Fruit fly (Drosophila melanogaster) whole organism, embryonic: ENCODE measurements around the gene CG11251.
A peak's percentile ranks its signal among the peaks of the same experiment; 100 is the strongest.

Experiments
- Ada2b ChIP-seq: fragments of 200-800 bp; sonication (Bioruptor generic); IDR thresholded peaks from 2 replicates; pipeline ENCODE4 v1.3.6; 2022; ENCODE audit warnings: missing biosample characterization, missing genetic modification characterization
- B-H2 ChIP-seq: fragments of 200-800 bp; sonication (Bioruptor generic); optimal IDR thresholded peaks from 2 replicates; lab custom pipeline; 2018; ENCODE audit warnings: missing biosample characterization, mild to moderate bottlenecking, missing genetic modification characterization
- CG11456 ChIP-seq: fragments of 200-800 bp; sonication (Bioruptor generic); IDR thresholded peaks from 3 replicates; pipeline ENCODE4 v1.3.6; 2022; ENCODE audit warnings: missing biosample characterization, missing genetic modification characterization
- CG13424 ChIP-seq: fragments of 200-800 bp; sonication (Bioruptor generic); optimal IDR thresholded peaks from 2 replicates; lab custom pipeline; 2019; ENCODE audit warnings: missing biosample characterization, mild to moderate bottlenecking, missing genetic modification characterization, moderate library complexity
- CG14441 ChIP-seq: fragments of 200-800 bp; sonication (Bioruptor generic); IDR thresholded peaks from 2 replicates; pipeline ENCODE4 v1.3.6; 2022; ENCODE audit warnings: missing biosample characterization, missing genetic modification characterization
- CG14667 ChIP-seq: fragments of 200-800 bp; sonication (Bioruptor generic); IDR thresholded peaks from 2 replicates; pipeline ENCODE4 v1.3.6; 2022; ENCODE audit warnings: missing biosample characterization, missing genetic modification characterization
- CG15479 ChIP-seq: fragments of 200-800 bp; sonication (Bioruptor generic); optimal IDR thresholded peaks from 3 replicates; lab custom pipeline; 2019; ENCODE audit warnings: missing biosample characterization, mild to moderate bottlenecking, missing genetic modification characterization, moderate library complexity
- CG17568 ChIP-seq: fragments of 200-800 bp; sonication (Bioruptor generic); optimal IDR thresholded peaks from 2 replicates; lab custom pipeline; 2018; ENCODE audit warnings: missing biosample characterization, mild to moderate bottlenecking, missing genetic modification characterization, moderate library complexity
- CG1792 ChIP-seq: fragments of 200-800 bp; sonication (Bioruptor generic); optimal IDR thresholded peaks from 2 replicates; lab custom pipeline; 2016; ENCODE audit warnings: missing biosample characterization, missing genetic modification characterization
- CG18599 ChIP-seq: fragments of 200-800 bp; sonication (Bioruptor generic); optimal IDR thresholded peaks from 3 replicates; lab custom pipeline; 2017; ENCODE audit warnings: missing biosample characterization, missing genetic modification characterization, mild to moderate bottlenecking, moderate library complexity, missing genetic modification reagents
- CG2199 ChIP-seq: fragments of 200-800 bp; sonication (Bioruptor generic); IDR thresholded peaks from 3 replicates; pipeline ENCODE4 v1.3.6; 2022; ENCODE audit warnings: missing biosample characterization, missing genetic modification characterization
- CG2678 ChIP-seq: fragments of 200-800 bp; sonication (Bioruptor generic); optimal IDR thresholded peaks from 3 replicates; lab custom pipeline; 2019; ENCODE audit warnings: missing biosample characterization, mild to moderate bottlenecking, missing genetic modification characterization, moderate library complexity
- CG3726 ChIP-seq: fragments of 200-800 bp; sonication (Bioruptor generic); IDR thresholded peaks from 3 replicates; pipeline ENCODE4, ENCODE4 v1.3.6; 2022; ENCODE audit warnings: missing biosample characterization, missing genetic modification characterization
- CG4707 ChIP-seq: fragments of 200-800 bp; sonication (Bioruptor generic); optimal IDR thresholded peaks from 2 replicates; lab custom pipeline; 2018; ENCODE audit warnings: missing biosample characterization, mild to moderate bottlenecking, missing genetic modification characterization, moderate library complexity
- CG4820 ChIP-seq: fragments of 200-800 bp; sonication (Bioruptor generic); optimal IDR thresholded peaks from 3 replicates; lab custom pipeline; 2016; ENCODE audit warnings: missing biosample characterization, missing genetic modification characterization
- CG6683 ChIP-seq: fragments of 200-800 bp; sonication (Bioruptor generic); optimal IDR thresholded peaks from 2 replicates; lab custom pipeline; 2017; ENCODE audit warnings: missing biosample characterization, mild to moderate bottlenecking, missing genetic modification characterization, missing genetic modification reagents
- CG7271 ChIP-seq: fragments of 200-800 bp; sonication (Bioruptor generic); optimal IDR thresholded peaks from 2 replicates; lab custom pipeline; 2018; ENCODE audit warnings: missing biosample characterization, mild to moderate bottlenecking, missing genetic modification characterization, moderate library complexity
- CG8478 ChIP-seq: fragments of >200 bp; optimal IDR thresholded peaks from 2 replicates; lab custom pipeline; 2018
- CG9727 ChIP-seq: fragments of 200-800 bp; sonication (Bioruptor generic); optimal IDR thresholded peaks from 3 replicates; lab custom pipeline; 2017; ENCODE audit warnings: missing biosample characterization, mild to moderate bottlenecking, missing genetic modification characterization
- CG9876 ChIP-seq: fragments of 200-800 bp; sonication (Bioruptor generic); optimal IDR thresholded peaks from 2 replicates; lab custom pipeline; 2016; ENCODE audit warnings: missing biosample characterization, missing genetic modification characterization
- D ChIP-seq, 2 experiments: fragments of 200-800 bp in 1 of 2; fragments of >200 bp in 1 of 2; sonication (Bioruptor generic) in 1 of 2; optimal IDR thresholded peaks; 2 replicates in 1 of 2; 3 replicates in 1 of 2; lab custom pipeline; 2017; ENCODE audit warnings: mild to moderate bottlenecking in 1 of 2, missing biosample characterization in 1 of 2, missing genetic modification characterization in 1 of 2, missing genetic modification reagents in 1 of 2
- HHEX ChIP-seq: fragments of 200-800 bp; sonication (Bioruptor generic); optimal IDR thresholded peaks from 3 replicates; lab custom pipeline; 2017; ENCODE audit warnings: missing biosample characterization, mild to moderate bottlenecking, missing genetic modification characterization, missing genetic modification reagents
- Hand ChIP-seq: fragments of 200-800 bp; sonication (Bioruptor generic); optimal IDR thresholded peaks from 2 replicates; lab custom pipeline; 2017; ENCODE audit warnings: mild to moderate bottlenecking, missing biosample characterization, missing genetic modification reagents, missing genetic modification characterization
- Hr78 ChIP-seq, 2 experiments: fragments of 200-800 bp in 1 of 2; fragments of >200 bp in 1 of 2; sonication (Bioruptor generic) in 1 of 2; optimal IDR thresholded peaks; 2 replicates each; lab custom pipeline; 2017 to 2019; ENCODE audit warnings: missing biosample characterization in 2 of 2, missing genetic modification characterization in 2 of 2, mild to moderate bottlenecking in 1 of 2, moderate library complexity in 1 of 2
- Jarid2 ChIP-seq: fragments of 200-800 bp; sonication (Bioruptor generic); optimal IDR thresholded peaks from 3 replicates; lab custom pipeline; 2017; ENCODE audit warnings: mild to moderate bottlenecking, missing biosample characterization, missing genetic modification reagents, missing genetic modification characterization
- NK7.1 ChIP-seq: fragments of 200-800 bp; sonication (Bioruptor generic); optimal IDR thresholded peaks from 3 replicates; lab custom pipeline; 2016; ENCODE audit warnings: missing biosample characterization, missing genetic modification characterization
- Nf-YA ChIP-seq: fragments of 200-800 bp; sonication (Bioruptor generic); IDR thresholded peaks from 2 replicates; pipeline ENCODE4 v1.3.6; 2022; ENCODE audit warnings: missing biosample characterization, missing genetic modification characterization
- PHDP ChIP-seq: fragments of 200-800 bp; sonication (Bioruptor generic); optimal IDR thresholded peaks from 3 replicates; lab custom pipeline; 2018; ENCODE audit warnings: missing biosample characterization, mild to moderate bottlenecking, missing genetic modification characterization, moderate library complexity
- Pdp1 ChIP-seq, 2 experiments: fragments of 200-800 bp; sonication (Bioruptor generic); optimal IDR thresholded peaks; 3 replicates each; lab custom pipeline; 2016; ENCODE audit warnings: missing biosample characterization in 2 of 2, missing genetic modification characterization in 2 of 2, mild to moderate bottlenecking in 1 of 2, moderate library complexity in 1 of 2
- Rx ChIP-seq: fragments of 200-800 bp; sonication (Bioruptor generic); IDR thresholded peaks from 2 replicates; pipeline ENCODE4 v1.3.6; 2022; ENCODE audit warnings: missing biosample characterization, missing genetic modification characterization
- abd-A ChIP-seq: fragments of 200-800 bp; sonication (Bioruptor generic); optimal IDR thresholded peaks from 3 replicates; lab custom pipeline; 2019; ENCODE audit warnings: missing biosample characterization, mild to moderate bottlenecking, missing genetic modification characterization, moderate library complexity
- ara ChIP-seq: fragments of 200-800 bp; sonication (Bioruptor generic); IDR thresholded peaks from 2 replicates; pipeline ENCODE4 v1.3.6; 2022; ENCODE audit warnings: missing biosample characterization, missing genetic modification characterization
- ato ChIP-seq: fragments of 200-800 bp; sonication (Bioruptor generic); IDR thresholded peaks from 2 replicates; pipeline ENCODE4 v1.3.6; 2022; ENCODE audit warnings: missing biosample characterization, missing genetic modification characterization; ENCODE audit not compliant: partially characterized antibody
- bigmax ChIP-seq: fragments of 200-800 bp; sonication (Bioruptor generic); optimal IDR thresholded peaks from 2 replicates; lab custom pipeline; 2018; ENCODE audit warnings: missing biosample characterization, mild to moderate bottlenecking, missing genetic modification characterization
- cad ChIP-seq: fragments of >200 bp; optimal IDR thresholded peaks from 2 replicates; lab custom pipeline; 2017; ENCODE audit warnings: missing biosample characterization, missing genetic modification characterization
- dysf ChIP-seq: fragments of 200-800 bp; sonication (Bioruptor generic); IDR thresholded peaks from 3 replicates; pipeline ENCODE4 v1.3.6; 2022; ENCODE audit warnings: missing biosample characterization, missing genetic modification characterization
- fd64A ChIP-seq: fragments of 200-800 bp; sonication (Bioruptor generic); optimal IDR thresholded peaks from 3 replicates; lab custom pipeline; 2018; ENCODE audit warnings: missing biosample characterization, mild to moderate bottlenecking, missing genetic modification characterization
- gcm2 ChIP-seq: fragments of 200-800 bp; sonication (Bioruptor generic); optimal IDR thresholded peaks from 2 replicates; lab custom pipeline; 2016; ENCODE audit warnings: missing biosample characterization, missing genetic modification characterization
- nerfin-2 ChIP-seq: fragments of 200-800 bp; sonication (Bioruptor generic); IDR thresholded peaks from 2 replicates; pipeline ENCODE4 v1.3.6; 2022; ENCODE audit warnings: missing biosample characterization, missing genetic modification characterization; ENCODE audit not compliant: partially characterized antibody
- oc ChIP-seq: fragments of 200-800 bp; sonication (Bioruptor generic); optimal IDR thresholded peaks from 2 replicates; lab custom pipeline; 2018; ENCODE audit warnings: missing biosample characterization, mild to moderate bottlenecking, missing genetic modification characterization, moderate library complexity
- pros ChIP-seq: fragments of 200-800 bp; sonication (Bioruptor generic); optimal IDR thresholded peaks from 3 replicates; lab custom pipeline; 2019; ENCODE audit warnings: missing biosample characterization, mild to moderate bottlenecking, missing genetic modification characterization, moderate library complexity
- ranshi ChIP-seq: fragments of 200-800 bp; sonication (Bioruptor generic); IDR thresholded peaks from 2 replicates; pipeline ENCODE4 v1.3.6; 2022; ENCODE audit warnings: missing biosample characterization, missing genetic modification characterization
- sens ChIP-seq: fragments of 200-800 bp; sonication (Bioruptor generic); peaks from one replicate; lab custom pipeline; 2016; ENCODE audit warnings: missing biosample characterization, missing genetic modification characterization
- sisA ChIP-seq: fragments of 200-800 bp; sonication (Bioruptor generic); IDR thresholded peaks from 2 replicates; pipeline ENCODE4 v1.3.6; 2022; ENCODE audit warnings: missing biosample characterization, missing genetic modification characterization
- tll ChIP-seq, 2 experiments: fragments of 200-800 bp in 1 of 2; fragments of >200 bp in 1 of 2; sonication (Bioruptor generic) in 1 of 2; optimal IDR thresholded peaks; 2 replicates each; lab custom pipeline; 2017 to 2019; ENCODE audit warnings: missing biosample characterization in 2 of 2, missing genetic modification characterization in 2 of 2, mild to moderate bottlenecking in 1 of 2, moderate library complexity in 1 of 2
- z ChIP-seq: fragments of 200-800 bp; sonication (Bioruptor generic); IDR thresholded peaks from 3 replicates; pipeline ENCODE4 v1.3.6; 2022; ENCODE audit warnings: missing biosample characterization, missing genetic modification characterization
- zen ChIP-seq: fragments of 200-800 bp; sonication (Bioruptor generic); optimal IDR thresholded peaks from 3 replicates; lab custom pipeline; 2018; ENCODE audit warnings: missing biosample characterization, mild to moderate bottlenecking, missing genetic modification characterization, moderate library complexity

Gene CG11251

dm6 chr3L:13084477-13084876, 5.3 kb downstream of the CG11251 start (continued):
- no peak for TF ChIP-seq nerfin-2 (GFP tag; lab: Robert Waterston, UW)
- TF ChIP-seq fd64A (GFP tag; lab: Kevin White, UChicago), result no peak
- TF ChIP-seq bigmax (GFP tag; lab: Kevin White, UChicago), result no peak
- TF ChIP-seq PHDP, result no peak
- TF ChIP-seq CG14667 (GFP tag; lab: Robert Waterston, UW), result no peak
- TF ChIP-seq pros (GFP tag; lab: Kevin White, UChicago), result peak; percentile 83
- no peak for TF ChIP-seq ranshi (GFP tag; lab: Robert Waterston, UW)
- no peak for TF ChIP-seq gcm2 (GFP tag; lab: Kevin White, UChicago)
- TF ChIP-seq CG9876 (GFP tag; lab: Kevin White, UChicago), result no peak
- TF ChIP-seq CG4707 (GFP tag; lab: Kevin White, UChicago), result no peak
- TF ChIP-seq CG2199 (GFP tag; lab: Robert Waterston, UW), result no peak
- no peak for TF ChIP-seq CG4820
- TF ChIP-seq ato (GFP tag; lab: Robert Waterston, UW), result no peak
- no peak for TF ChIP-seq Rx (GFP tag; lab: Robert Waterston, UW)
- TF ChIP-seq abd-A (tag; lab: Kevin White, UChicago), result no peak
- TF ChIP-seq dysf, result no peak
- no peak for TF ChIP-seq CG14441 (GFP tag; lab: Robert Waterston, UW)
- no peak for TF ChIP-seq z (GFP tag; lab: Robert Waterston, UW)
- TF ChIP-seq CG17568 (GFP tag; lab: Kevin White, UChicago), result peak; percentile 61
- no peak for TF ChIP-seq NK7.1 (GFP tag; lab: Kevin White, UChicago)
- TF ChIP-seq CG2678, result no peak
- no peak for TF ChIP-seq Jarid2 (GFP tag; lab: Kevin White, UChicago)
- TF ChIP-seq CG9727 (GFP tag; lab: Kevin White, UChicago), result no peak
- TF ChIP-seq CG1792 (GFP tag; lab: Kevin White, UChicago), result no peak
- TF ChIP-seq Hand (GFP tag; lab: Kevin White, UChicago), result no peak
- no peak for TF ChIP-seq sisA
- no peak for TF ChIP-seq Pdp1 (GFP tag; optimal IDR thresholded peaks at IDR 0.05; lab: Kevin White, UChicago)
- no peak for TF ChIP-seq Ada2b (GFP tag; lab: Robert Waterston, UW)

DNA sequence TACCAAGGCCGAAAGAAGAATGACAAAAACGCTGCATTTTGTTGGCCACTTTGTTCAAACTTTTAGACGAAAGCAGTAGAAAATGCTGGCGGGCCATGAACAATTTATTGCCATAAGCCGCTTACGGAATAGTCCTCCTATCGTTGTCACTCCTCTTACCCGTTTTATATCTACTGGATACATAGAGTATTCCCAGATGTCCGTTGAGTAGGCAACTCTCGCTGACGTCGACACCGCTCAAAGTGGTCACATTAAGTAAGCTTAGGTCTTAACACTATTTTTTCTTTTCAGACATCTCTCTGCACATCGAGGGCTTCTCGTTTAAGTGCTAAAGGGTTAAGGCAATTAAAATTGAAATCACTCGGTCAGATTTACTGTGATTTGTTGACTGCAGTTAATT, 6.3 kb downstream of the CG11251 start:
- TF ChIP-seq CG13424 (tag; lab: Kevin White, UChicago) (no peak), ara (GFP tag; lab: Robert Waterston, UW) (0 out of 2 replicates have a peak, but pooled peaks have one; percentile 18), CG6683 (GFP tag; lab: Kevin White, UChicago) (no peak), oc (peak; percentile 92), CG11456 (no peak), Nf-YA (GFP tag; lab: Robert Waterston, UW) (no peak), Hr78 (GFP tag; optimal IDR thresholded peaks at IDR 0.05; lab: Kevin White, UChicago) (no peak), HHEX (GFP tag; lab: Kevin White, UChicago) (no peak), sens (GFP tag; lab: Kevin White, UChicago) (peak; percentile 14)

- TF ChIP-seq cad (peak; percentile 95), CG18599 (no peak), D (optimal IDR thresholded peaks at IDR 0.05; lab: Kevin White, UChicago) (peak; percentile 98), D (GFP tag; optimal IDR thresholded peaks at IDR 0.05; lab: Kevin White, UChicago) (no peak), CG15479 (GFP tag; lab: Kevin White, UChicago) (peak; percentile 16), tll (GFP tag; optimal IDR thresholded peaks at IDR 0.05; lab: Kevin White, UChicago) (peak in 1 of 2 experiments; percentile 97), CG3726 (GFP tag; lab: Robert Waterston, UW) (no peak), CG7271 (tag; lab: Kevin White, UChicago) (peak; percentile 61), zen (tag; lab: Kevin White, UChicago) (peak; percentile 91), B-H2 (no peak), CG8478 (lab: Kevin White, UChicago) (peak; percentile 63)
These were observed 8.4 kb downstream of the CG11251 start for dm6 chr3L:13081284-13081937.
